Worm (Caenorhabditis elegans): ENCODE data around the gene nspc-17.

Gene nspc-17

DNA sequence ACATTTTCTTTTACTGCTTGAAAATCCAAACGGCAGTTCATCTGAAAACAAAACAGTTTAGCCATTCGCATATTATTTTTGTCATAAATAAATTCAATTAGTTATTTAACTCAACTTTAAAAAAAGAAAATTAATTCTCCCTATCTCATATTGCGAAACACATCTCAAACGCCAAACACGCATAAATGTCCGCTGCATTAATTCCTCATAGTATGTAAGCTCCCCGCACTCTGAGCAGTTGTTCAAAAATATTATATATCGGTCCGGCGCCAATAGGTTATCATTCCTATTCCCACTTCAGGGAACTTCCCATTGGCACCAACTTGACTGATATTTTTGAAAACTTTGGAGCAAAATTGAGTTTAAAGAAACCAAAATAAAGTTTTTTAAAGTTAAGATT is 46.8 kb downstream of the nspc-17 start:
- TF ChIP-seq aha-1 (tag; optimal IDR thresholded peaks at IDR 0.05) (no peak), dpl-1 (GFP tag; optimal IDR thresholded peaks at IDR 0.05) (no peak), pag-3 (tag; optimal IDR thresholded peaks at IDR 0.05; ENCODE audit: borderline replicate concordance, insufficient read depth) (no peak), nhr-20 (tag; optimal IDR thresholded peaks at IDR 0.05) (peak; percentile 26), lin-14 (GFP tag; optimal IDR thresholded peaks at IDR 0.05) (peak; percentile 31), Y116A8C.19 (tag; optimal IDR thresholded peaks at IDR 0.05; ENCODE audit: borderline replicate concordance) (no peak), isw-1 (GFP tag; IDR thresholded peaks at IDR 0.05) (no peak), zag-1 (tag; optimal IDR thresholded peaks at IDR 0.05) (no peak), alr-1 (tag; optimal IDR thresholded peaks at IDR 0.05; ENCODE audit: borderline replicate concordance) (no peak), lsy-2 (tag; optimal IDR thresholded peaks at IDR 0.05) (peak; percentile 23 to 42), fkh-8 (tag; optimal IDR thresholded peaks at IDR 0.05) (peak; percentile 61), unc-86 (tag; optimal IDR thresholded peaks at IDR 0.05) (peak; percentile 42), nhr-76 (tag; optimal IDR thresholded peaks at IDR 0.05) (no peak), snu-23 (GFP tag; optimal IDR thresholded peaks at IDR 0.05) (peak; percentile 29), nhr-19 (GFP tag; conservative IDR thresholded peaks at IDR 0.05) (peak; percentile 20), ceh-63 (GFP tag; optimal IDR thresholded peaks at IDR 0.05) (no peak), ets-5 (GFP tag; IDR thresholded peaks at IDR 0.05) (no peak), nhr-77 (tag; optimal IDR thresholded peaks at IDR 0.05) (no peak), efl-3 (GFP tag; optimal IDR thresholded peaks at IDR 0.05) (no peak), snpc-4 (tag; optimal IDR thresholded peaks at IDR 0.05) (peak; percentile 98), nhr-90 (tag; optimal IDR thresholded peaks at IDR 0.05; ENCODE audit: poor library complexity) (no peak), F16B12.6 (tag; optimal IDR thresholded peaks at IDR 0.05) (no peak), C34B4.2 (tag; optimal IDR thresholded peaks at IDR 0.05) (no peak), vab-15 (tag; optimal IDR thresholded peaks at IDR 0.05) (no peak), lin-13 (GFP tag; optimal IDR thresholded peaks at IDR 0.05) (no peak), nhr-71 (tag; optimal IDR thresholded peaks at IDR 0.05) (peak; percentile 62), sptf-1 (tag; optimal IDR thresholded peaks at IDR 0.05) (no peak), ztf-4 (tag; optimal IDR thresholded peaks at IDR 0.05) (no peak), ztf-11 (tag; optimal IDR thresholded peaks at IDR 0.05) (no peak), jun-1 (tag; optimal IDR thresholded peaks at IDR 0.05) (peak; percentile 33), zip-4 (GFP tag; optimal IDR thresholded peaks at IDR 0.05) (peak; percentile 72), nhr-47 (tag; optimal IDR thresholded peaks at IDR 0.05) (peak; percentile 76), egl-13 (tag; optimal IDR thresholded peaks at IDR 0.05) (peak; percentile 90), grh-1 (GFP tag; IDR thresholded peaks at IDR 0.05) (no peak), fkh-10 (GFP tag; optimal IDR thresholded peaks at IDR 0.05) (no peak), C04F5.9 (tag; optimal IDR thresholded peaks at IDR 0.05) (no peak), dsc-1 (tag; optimal IDR thresholded peaks at IDR 0.05) (peak; percentile 82), mep-1 (tag; optimal IDR thresholded peaks at IDR 0.05) (no peak), hlh-4 (tag; optimal IDR thresholded peaks at IDR 0.05) (no peak), tbx-2 (tag; optimal IDR thresholded peaks at IDR 0.05) (peak; percentile 29), unc-62 (GFP tag; optimal IDR thresholded peaks at IDR 0.05) (no peak), sox-4 (tag; optimal IDR thresholded peaks at IDR 0.05) (peak; percentile 64), irx-1 (tag; optimal IDR thresholded peaks at IDR 0.05) (no peak), xbp-1 (tag; optimal IDR thresholded peaks at IDR 0.05) (peak; percentile 27), swsn-7 (tag; optimal IDR thresholded peaks at IDR 0.05) (peak; percentile 67), lir-3 (tag; optimal IDR thresholded peaks at IDR 0.05; ENCODE audit: poor library complexity) (peak; percentile 28), pax-3 (tag; optimal IDR thresholded peaks at IDR 0.05) (peak; percentile 32), ces-1 (GFP tag; optimal IDR thresholded peaks at IDR 0.05) (no peak), ceh-90 (tag; optimal IDR thresholded peaks at IDR 0.05) (no peak), nhr-28 (tag; optimal IDR thresholded peaks at IDR 0.05) (no peak), skn-1 (tag; optimal IDR thresholded peaks at IDR 0.05) (peak; percentile 36), elt-2 (tag; optimal IDR thresholded peaks at IDR 0.05) (no peak), ceh-82 (tag; optimal IDR thresholded peaks at IDR 0.05) (peak; percentile 22 to 41 (median 34))

Measured in whole organism, L1 larva.